In genomic region chrX:10767350-10768005, dm6 we compare ENCODE assay signal across 1 fruit fly cellular context.
TF ChIP-seq lines count a peak whose summit lies in the region.

No protein-coding gene starts in this region.

TF ChIP-seq in whole organism, embryonic, 481 proteins besides CTCF, POLR2A, EP300 and RAD21 (continued from another document):
- TF ChIP-seq schlank (tag; optimal IDR thresholded peaks at IDR 0.05; lab: Kevin White, UChicago) (peak; percentile 19), CG15514 (GFP tag; optimal IDR thresholded peaks at IDR 0.05; lab: Kevin White, UChicago) (peak; percentile 58), B-H1 (GFP tag; IDR thresholded peaks at IDR 0.05; lab: Robert Waterston, UW) (no peak), Awh (GFP tag; IDR thresholded peaks at IDR 0.05; lab: Robert Waterston, UW) (no peak), Atf3 (GFP tag; optimal IDR thresholded peaks at IDR 0.05; lab: Kevin White, UChicago) (peak; percentile 30), fd3F (GFP tag; optimal IDR thresholded peaks at IDR 0.05; lab: Kevin White, UChicago) (peak; percentile 22), CG8478 (optimal IDR thresholded peaks at IDR 0.05; lab: Kevin White, UChicago) (peak; percentile 88), oc (tag; optimal IDR thresholded peaks at IDR 0.05; lab: Kevin White, UChicago) (no peak), pros (GFP tag; optimal IDR thresholded peaks at IDR 0.05; lab: Kevin White, UChicago) (no peak), CG18011 (GFP tag; optimal IDR thresholded peaks at IDR 0.05; lab: Kevin White, UChicago) (no peak), Dip3 (GFP tag; optimal IDR thresholded peaks at IDR 0.05; lab: Kevin White, UChicago) (peak; percentile 45), CG13296 (GFP tag; optimal IDR thresholded peaks at IDR 0.05; lab: Kevin White, UChicago) (peak; percentile 45), Fer2 (tag; optimal IDR thresholded peaks at IDR 0.05; lab: Kevin White, UChicago) (peak; percentile 31), Ada2b (GFP tag; IDR thresholded peaks at IDR 0.05; lab: Robert Waterston, UW) (peak; percentile 48), CG10462 (GFP tag; optimal IDR thresholded peaks at IDR 0.05; lab: Kevin White, UChicago) (no peak), sna (GFP tag; IDR thresholded peaks at IDR 0.05; lab: Robert Waterston, UW; ENCODE audit: partially characterized antibody) (no peak), CG15696 (tag; optimal IDR thresholded peaks at IDR 0.05; lab: Kevin White, UChicago) (peak; percentile 17), Neu2 (GFP tag; optimal IDR thresholded peaks at IDR 0.05; lab: Kevin White, UChicago; ENCODE audit: borderline replicate concordance) (no peak), CG31388 (GFP tag; optimal IDR thresholded peaks at IDR 0.05; lab: Kevin White, UChicago) (no peak), slou (GFP tag; optimal IDR thresholded peaks at IDR 0.05; lab: Kevin White, UChicago) (no peak), esg (GFP tag; conservative IDR thresholded peaks at IDR 0.05; lab: Robert Waterston, UW) (no peak), CG33213 (GFP tag; optimal IDR thresholded peaks at IDR 0.05; lab: Kevin White, UChicago) (no peak), CG11456 (GFP tag; IDR thresholded peaks at IDR 0.05; lab: Robert Waterston, UW) (peak; percentile 69; the same call in 1 of the 3 replicates), CG12104 (GFP tag; optimal IDR thresholded peaks at IDR 0.05; lab: Kevin White, UChicago) (no peak), psq (GFP tag; optimal IDR thresholded peaks at IDR 0.05; lab: Kevin White, UChicago) (no peak), CrebB (tag; optimal IDR thresholded peaks at IDR 0.05; lab: Kevin White, UChicago) (peak; percentile 34), klu (GFP tag; IDR thresholded peaks at IDR 0.05; lab: Robert Waterston, UW) (no peak), Usf (GFP tag; optimal IDR thresholded peaks at IDR 0.05; lab: Kevin White, UChicago) (no peak), rib (GFP tag; IDR thresholded peaks at IDR 0.05; lab: Robert Waterston, UW) (peak; percentile 82), CG11560 (tag; IDR thresholded peaks at IDR 0.05; lab: Robert Waterston, UW) (no peak), CG8924 (tag; optimal IDR thresholded peaks at IDR 0.05; lab: Kevin White, UChicago) (peak; percentile 80), CG12236 (GFP tag; optimal IDR thresholded peaks at IDR 0.05; lab: Kevin White, UChicago) (no peak), mam (GFP tag; optimal IDR thresholded peaks at IDR 0.05; lab: Kevin White, UChicago) (peak; percentile 81), da (GFP tag; optimal IDR thresholded peaks at IDR 0.05; lab: Kevin White, UChicago) (no peak), CG10321 (GFP tag; IDR thresholded peaks at IDR 0.05; lab: Robert Waterston, UW) (no peak), bcd (GFP tag; optimal IDR thresholded peaks at IDR 0.05; lab: Kevin White, UChicago) (peak; percentile 51), CG4424 (GFP tag; optimal IDR thresholded peaks at IDR 0.05; lab: Kevin White, UChicago) (peak; percentile 1), Stat92E (GFP tag; optimal IDR thresholded peaks at IDR 0.05; lab: Kevin White, UChicago) (peak in 1 of 3 experiments; percentile 83), H2.0 (GFP tag; IDR thresholded peaks at IDR 0.05; lab: Robert Waterston, UW) (peak; percentile 31; the same call in 1 of the 2 replicates), Atf6 (GFP tag; IDR thresholded peaks at IDR 0.05; lab: Robert Waterston, UW) (peak; percentile 68), MTF-1 (GFP tag; optimal IDR thresholded peaks at IDR 0.05; lab: Kevin White, UChicago; ENCODE audit: borderline replicate concordance) (no peak), Hr78 (GFP tag; optimal IDR thresholded peaks at IDR 0.05; lab: Kevin White, UChicago) (no peak), CG3995 (GFP tag; optimal IDR thresholded peaks at IDR 0.05; lab: Kevin White, UChicago) (no peak), Mes4 (GFP tag; optimal IDR thresholded peaks at IDR 0.05; lab: Kevin White, UChicago) (peak; percentile 22), sisA (GFP tag; IDR thresholded peaks at IDR 0.05; lab: Robert Waterston, UW) (peak; percentile 42), Dref (GFP tag; IDR thresholded peaks at IDR 0.05; lab: Robert Waterston, UW) (no peak), lmd (GFP tag; IDR thresholded peaks at IDR 0.05; lab: Robert Waterston, UW) (peak; percentile 53; the same call in 1 of the 2 replicates), CG17361 (GFP tag; IDR thresholded peaks at IDR 0.05; lab: Robert Waterston, UW) (0 out of 3 replicates have a peak, but pooled peaks have one; percentile 31), peb (GFP tag; IDR thresholded peaks at IDR 0.05; lab: Robert Waterston, UW) (0 out of 2 replicates have a peak, but pooled peaks have one; percentile 6), ewg (GFP tag; optimal IDR thresholded peaks at IDR 0.05; lab: Kevin White, UChicago) (peak; percentile 19), luna (GFP tag; optimal IDR thresholded peaks at IDR 0.05; lab: Kevin White, UChicago) (no peak), dysf (GFP tag; IDR thresholded peaks at IDR 0.05; lab: Robert Waterston, UW) (peak; percentile 72), CG14441 (GFP tag; IDR thresholded peaks at IDR 0.05; lab: Robert Waterston, UW) (peak; percentile 48; the same call in 1 of the 2 replicates), Hr51 (GFP tag; optimal IDR thresholded peaks at IDR 0.05; lab: Kevin White, UChicago) (peak; percentile 26 to 56), CG3163 (GFP tag; optimal IDR thresholded peaks at IDR 0.05; lab: Kevin White, UChicago) (peak; percentile 28), CG33557 (GFP tag; optimal IDR thresholded peaks at IDR 0.05; lab: Kevin White, UChicago) (no peak), sd (tag; optimal IDR thresholded peaks at IDR 0.05; lab: Kevin White, UChicago) (peak; percentile 19), CG13775 (GFP tag; optimal IDR thresholded peaks at IDR 0.05; lab: Kevin White, UChicago) (peak; percentile 44), CG7745 (tag; optimal IDR thresholded peaks at IDR 0.05; lab: Kevin White, UChicago) (no peak), CG2199 (GFP tag; IDR thresholded peaks at IDR 0.05; lab: Robert Waterston, UW) (0 out of 3 replicates have a peak, but pooled peaks have one; percentile 41), CG3065 (GFP tag; optimal IDR thresholded peaks at IDR 0.05; lab: Kevin White, UChicago) (no peak), CG18599 (GFP tag; optimal IDR thresholded peaks at IDR 0.05; lab: Kevin White, UChicago) (peak; percentile 85), en (GFP tag; optimal IDR thresholded peaks at IDR 0.05; lab: Kevin White, UChicago) (peak; percentile 19), trh (GFP tag; optimal IDR thresholded peaks at IDR 0.05; lab: Kevin White, UChicago) (no peak), salm (tag; optimal IDR thresholded peaks at IDR 0.05; lab: Kevin White, UChicago) (peak; percentile 1), Dad (GFP tag; optimal IDR thresholded peaks at IDR 0.05; lab: Kevin White, UChicago) (peak; percentile 33), CG12942 (GFP tag; optimal IDR thresholded peaks at IDR 0.05; lab: Kevin White, UChicago) (peak; percentile 36), BtbVII (GFP tag; optimal IDR thresholded peaks at IDR 0.05; lab: Kevin White, UChicago) (peak; percentile 56), CG2712 (tag; optimal IDR thresholded peaks at IDR 0.05; lab: Kevin White, UChicago) (peak; percentile 48), CG10959 (GFP tag; IDR thresholded peaks at IDR 0.05; lab: Robert Waterston, UW) (no peak), CG1832 (GFP tag; optimal IDR thresholded peaks at IDR 0.05; lab: Kevin White, UChicago) (peak; percentile 49), az2 (GFP tag; optimal IDR thresholded peaks at IDR 0.05; lab: Kevin White, UChicago) (peak; percentile 40), CG8765 (GFP tag; IDR thresholded peaks at IDR 0.05; lab: Robert Waterston, UW) (no peak), CG4854 (GFP tag; optimal IDR thresholded peaks at IDR 0.05; lab: Kevin White, UChicago) (no peak), HLHmδ (GFP tag; optimal IDR thresholded peaks at IDR 0.05; lab: Kevin White, UChicago) (no peak), Trl (optimal IDR thresholded peaks at IDR 0.05; lab: Kevin White, UChicago) (peak in 1 of 2 experiments; percentile 35), Trl (GFP tag; optimal IDR thresholded peaks at IDR 0.05; lab: Kevin White, UChicago) (peak; percentile 61), fd64A (GFP tag; optimal IDR thresholded peaks at IDR 0.05; lab: Kevin White, UChicago) (no peak), ac (GFP tag; optimal IDR thresholded peaks at IDR 0.05; lab: Kevin White, UChicago) (no peak), CG13123 (GFP tag; optimal IDR thresholded peaks at IDR 0.05; lab: Kevin White, UChicago) (no peak), Mrtf (GFP tag; IDR thresholded peaks at IDR 0.05; lab: Robert Waterston, UW) (peak; percentile 27; the same call in 1 of the 3 replicates), sim (GFP tag; IDR thresholded peaks at IDR 0.05; lab: Robert Waterston, UW) (no peak), pzg (GFP tag; optimal IDR thresholded peaks at IDR 0.05; lab: Kevin White, UChicago) (no peak), gce (GFP tag; IDR thresholded peaks at IDR 0.05; lab: Robert Waterston, UW) (0 out of 3 replicates have a peak, but pooled peaks have one; percentile 39), Eip74EF (GFP tag; optimal IDR thresholded peaks at IDR 0.05; lab: Kevin White, UChicago) (no peak), CG42726 (GFP tag; IDR thresholded peaks at IDR 0.05; lab: Robert Waterston, UW; ENCODE audit: partially characterized antibody) (no peak), Spps (tag; optimal IDR thresholded peaks at IDR 0.05; lab: Kevin White, UChicago) (no peak), dm (GFP tag; optimal IDR thresholded peaks at IDR 0.05; lab: Kevin White, UChicago) (no peak), jumu (GFP tag; optimal IDR thresholded peaks at IDR 0.05; lab: Kevin White, UChicago) (peak; percentile 58), CG2875 (GFP tag; optimal IDR thresholded peaks at IDR 0.05; lab: Kevin White, UChicago) (no peak), D19A (tag; optimal IDR thresholded peaks at IDR 0.05; lab: Kevin White, UChicago) (peak; percentile 28), CG14667 (GFP tag; IDR thresholded peaks at IDR 0.05; lab: Robert Waterston, UW) (no peak), CG10209 (GFP tag; optimal IDR thresholded peaks at IDR 0.05; lab: Kevin White, UChicago) (peak; percentile 56), CG17186 (GFP tag; optimal IDR thresholded peaks at IDR 0.05; lab: Kevin White, UChicago) (no peak), kah (GFP tag; optimal IDR thresholded peaks at IDR 0.05; lab: Kevin White, UChicago) (no peak), CG14050 (GFP tag; IDR thresholded peaks at IDR 0.05; lab: Robert Waterston, UW) (peak; percentile 44; the same call in 1 of the 3 replicates)
TF ChIP-seq in whole organism, embryonic: peak in this region for 275.
